Fruit fly (Drosophila melanogaster) whole organism, adult: Measurements from ENCODE around the gene CG31780.
"Not testable (repeated sequence)": the region's sequence is repeated elsewhere in the genome, so short reads cannot be mapped to it uniquely, and the experiment has no call there.

ENCODE experiments used
- CG11617 ChIP-seq: fragments of 200-800 bp; sonication (Bioruptor generic); optimal IDR thresholded peaks from 2 replicates; lab custom pipeline; 2017; ENCODE audit warnings: mild to moderate bottlenecking, missing biosample characterization, missing genetic modification reagents, missing genetic modification characterization
- CG14711 ChIP-seq: fragments of 200-800 bp; sonication (Bioruptor generic); optimal IDR thresholded peaks from 2 replicates; lab custom pipeline; 2018; ENCODE audit warnings: missing biosample characterization, mild to moderate bottlenecking, missing genetic modification characterization, moderate library complexity
- CG1620 ChIP-seq: fragments of 200-800 bp; sonication (Bioruptor generic); optimal IDR thresholded peaks from 2 replicates; lab custom pipeline; 2016; ENCODE audit warnings: missing biosample characterization, missing genetic modification characterization
- CG5204 ChIP-seq: fragments of 200-800 bp; sonication (Bioruptor generic); optimal IDR thresholded peaks from 2 replicates; lab custom pipeline; 2016; ENCODE audit warnings: missing biosample characterization, missing genetic modification characterization
- Clk ChIP-seq: fragments of 200-800 bp; sonication (Bioruptor generic); optimal IDR thresholded peaks from 2 replicates; lab custom pipeline; 2017; ENCODE audit warnings: missing biosample characterization, missing genetic modification characterization
- Hr96 ChIP-seq: fragments of 200-800 bp; sonication (Bioruptor generic); optimal IDR thresholded peaks from 2 replicates; lab custom pipeline; 2016; ENCODE audit warnings: missing biosample characterization, missing genetic modification characterization
- bab1 ChIP-seq: fragments of 200-800 bp; sonication (Bioruptor generic); optimal IDR thresholded peaks from 3 replicates; lab custom pipeline; 2019; ENCODE audit warnings: missing biosample characterization, mild to moderate bottlenecking, missing genetic modification characterization, moderate library complexity
- kay ChIP-seq: fragments of 200-800 bp; sonication (Bioruptor generic); peaks from one replicate; lab custom pipeline; 2016; ENCODE audit warnings: missing biosample characterization, missing genetic modification characterization, borderline replicate concordance
- pad ChIP-seq: fragments of 200-800 bp; sonication (Bioruptor generic); optimal IDR thresholded peaks from 3 replicates; lab custom pipeline; 2017; ENCODE audit warnings: missing biosample characterization, missing genetic modification characterization, mild to moderate bottlenecking, moderate library complexity, missing genetic modification reagents
- toe ChIP-seq: fragments of 200-800 bp; sonication (Bioruptor generic); optimal IDR thresholded peaks from 2 replicates; lab custom pipeline; 2016; ENCODE audit warnings: missing biosample characterization, missing genetic modification characterization

DNA sequence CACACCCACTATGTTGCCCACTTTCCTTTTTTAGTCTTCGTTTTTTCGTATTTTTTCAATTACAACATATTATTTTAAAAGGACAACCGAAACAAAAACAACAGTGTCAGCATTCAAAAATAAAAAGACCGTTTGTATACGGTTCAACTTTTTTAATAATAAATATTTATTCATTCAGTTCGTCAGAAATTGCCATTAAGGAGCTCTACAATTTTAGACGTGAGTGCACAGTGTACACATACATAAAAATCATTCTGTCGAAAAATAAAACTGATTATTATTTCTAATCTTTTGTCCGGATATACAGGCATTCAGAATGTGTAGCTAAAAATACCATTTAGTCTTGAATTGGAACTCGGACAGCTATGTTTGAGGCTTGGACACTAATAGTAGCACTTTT lies 9.0 kb downstream of the CG31780 start, which contains the start of gene CG31827:
- not testable (repeated sequence) for TF ChIP-seq kay (GFP tag; lab: Kevin White, UChicago); Clk (GFP tag; lab: Kevin White, UChicago); bab1 (GFP tag; lab: Kevin White, UChicago); Hr96 (GFP tag; lab: Kevin White, UChicago); CG14711 (tag; lab: Kevin White, UChicago); CG11617; toe; CG1620 (GFP tag; lab: Kevin White, UChicago); CG5204 (GFP tag; lab: Kevin White, UChicago); pad (GFP tag; lab: Kevin White, UChicago)
